Worm (Caenorhabditis elegans) whole organism, L3 larva: ENCODE results near the gene M7.12.
A peak's percentile ranks its signal among the peaks of the same experiment; 100 is the strongest.

Experiments used
- ZK546.5 ChIP-seq: sonication (generic microtip); optimal IDR thresholded peaks from 2 replicates; lab custom pipeline; 2017; ENCODE audit warnings: missing biosample characterization, missing genetic modification characterization
- aly-2 ChIP-seq: fragments of 150-350 bp; optimal IDR thresholded peaks from 2 replicates; lab custom pipeline; 2014; ENCODE audit warnings: missing biosample characterization, missing genetic modification characterization
- ama-1 ChIP-seq: fragments of 150-350 bp; optimal IDR thresholded peaks from 2 replicates; lab custom pipeline; 2018
- ceh-16 ChIP-seq: sonication (generic microtip); optimal IDR thresholded peaks from 2 replicates; lab custom pipeline; 2017; ENCODE audit warnings: missing biosample characterization, missing genetic modification characterization
- ceh-28 ChIP-seq: fragments of 150-350 bp; optimal IDR thresholded peaks from 2 replicates; lab custom pipeline; 2014; ENCODE audit warnings: missing biosample characterization, missing genetic modification reagents, missing genetic modification characterization
- ceh-82 ChIP-seq: fragments of 150-350 bp; optimal IDR thresholded peaks from 2 replicates; lab custom pipeline; 2014; ENCODE audit warnings: missing biosample characterization, missing genetic modification characterization
- ceh-9 ChIP-seq: sonication (generic microtip); optimal IDR thresholded peaks from 2 replicates; lab custom pipeline; 2018; ENCODE audit warnings: missing biosample characterization, missing genetic modification characterization
- daf-12 ChIP-seq: fragments of 150-350 bp; optimal IDR thresholded peaks from 2 replicates; lab custom pipeline; 2014; ENCODE audit warnings: missing biosample characterization, missing genetic modification reagents, missing genetic modification characterization
- egl-5 ChIP-seq: fragments of 150-350 bp; optimal IDR thresholded peaks from 2 replicates; lab custom pipeline; 2017; ENCODE audit warnings: missing biosample characterization, missing genetic modification reagents, missing genetic modification characterization, inconsistent platforms
- elt-1 ChIP-seq: fragments of 150-350 bp; optimal IDR thresholded peaks from 2 replicates; lab custom pipeline; 2014; ENCODE audit warnings: missing biosample characterization, missing genetic modification characterization
- elt-3 ChIP-seq, 3 experiments: fragments of 150-350 bp in 1 of 3; sonication (generic microtip) in 2 of 3; optimal IDR thresholded peaks; 2 replicates in 2 of 3; 4 replicates in 1 of 3; lab custom pipeline; 2014 to 2017; ENCODE audit warnings: missing biosample characterization in 3 of 3, missing genetic modification characterization in 3 of 3
- eor-1 ChIP-seq, 2 experiments: fragments of 150-350 bp; optimal IDR thresholded peaks; 2 replicates each; lab custom pipeline; 2014 to 2018; ENCODE audit warnings: missing biosample characterization in 2 of 2, missing genetic modification characterization in 2 of 2
- fkh-2 ChIP-seq: fragments of 150-350 bp; optimal IDR thresholded peaks from 2 replicates; lab custom pipeline; 2014; ENCODE audit warnings: missing biosample characterization, missing genetic modification reagents, missing genetic modification characterization
- fos-1 ChIP-seq: fragments of 150-350 bp; optimal IDR thresholded peaks from 2 replicates; lab custom pipeline; 2014; ENCODE audit warnings: missing biosample characterization, missing genetic modification characterization
- hmg-11 ChIP-seq: sonication (generic microtip); optimal IDR thresholded peaks from 2 replicates; lab custom pipeline; 2016; ENCODE audit warnings: missing genetic modification characterization, missing compliant biosample characterization
- jun-1 ChIP-seq: fragments of 150-350 bp; optimal IDR thresholded peaks from 2 replicates; lab custom pipeline; 2014; ENCODE audit warnings: missing biosample characterization, missing genetic modification reagents, missing genetic modification characterization
- lin-15B ChIP-seq: fragments of 150-350 bp; optimal IDR thresholded peaks from 2 replicates; lab custom pipeline; 2014; ENCODE audit warnings: missing biosample characterization, missing genetic modification characterization
- lin-39 ChIP-seq: fragments of 150-350 bp; optimal IDR thresholded peaks from 2 replicates; lab custom pipeline; 2018; ENCODE audit warnings: missing biosample characterization, missing genetic modification reagents, missing genetic modification characterization
- lsy-12 ChIP-seq: sonication (generic microtip); optimal IDR thresholded peaks from 2 replicates; lab custom pipeline; 2016; ENCODE audit warnings: mild to moderate bottlenecking, missing genetic modification characterization, missing compliant biosample characterization
- mml-1 ChIP-seq: fragments of 150-350 bp; sonication (generic microtip); optimal IDR thresholded peaks from 3 replicates; lab custom pipeline; 2014; ENCODE audit warnings: missing biosample characterization, missing genetic modification characterization
- nfya-1 ChIP-seq: sonication (generic microtip); optimal IDR thresholded peaks from 2 replicates; lab custom pipeline; 2017; ENCODE audit warnings: missing genetic modification characterization, mild to moderate bottlenecking, missing compliant biosample characterization, antibody characterized with exemption, moderate library complexity; ENCODE audit not compliant: insufficient read depth
- nhr-11 ChIP-seq: fragments of 150-350 bp; optimal IDR thresholded peaks from 2 replicates; lab custom pipeline; 2014; ENCODE audit warnings: missing biosample characterization, missing genetic modification characterization
- nhr-12 ChIP-seq: fragments of 150-350 bp; optimal IDR thresholded peaks from 2 replicates; lab custom pipeline; 2014; ENCODE audit warnings: missing biosample characterization, missing genetic modification characterization
- nhr-23 ChIP-seq: fragments of 150-350 bp; optimal IDR thresholded peaks from 2 replicates; lab custom pipeline; 2014; ENCODE audit warnings: missing biosample characterization, missing genetic modification reagents, missing genetic modification characterization
- nhr-237 ChIP-seq: fragments of 150-350 bp; optimal IDR thresholded peaks from 2 replicates; lab custom pipeline; 2014; ENCODE audit warnings: missing biosample characterization, missing genetic modification characterization
- nhr-25 ChIP-seq: sonication (generic microtip); optimal IDR thresholded peaks from 2 replicates; lab custom pipeline; 2017; ENCODE audit warnings: missing biosample characterization, missing genetic modification characterization
- nhr-28 ChIP-seq: fragments of 150-350 bp; optimal IDR thresholded peaks from 2 replicates; lab custom pipeline; 2014; ENCODE audit warnings: missing biosample characterization, missing genetic modification characterization
- nhr-43 ChIP-seq: sonication (generic microtip); optimal IDR thresholded peaks from 2 replicates; lab custom pipeline; 2016; ENCODE audit warnings: mild to moderate bottlenecking, missing genetic modification characterization, missing compliant biosample characterization; ENCODE audit not compliant: poor library complexity, severe bottlenecking
- nhr-67 ChIP-seq: fragments of 150-350 bp; optimal IDR thresholded peaks from 2 replicates; lab custom pipeline; 2014; ENCODE audit warnings: missing biosample characterization, missing genetic modification characterization
- nhr-76 ChIP-seq: fragments of 150-350 bp; sonication (generic microtip); optimal IDR thresholded peaks from 5 replicates; lab custom pipeline; 2014; ENCODE audit warnings: missing biosample characterization, missing genetic modification characterization
- nhr-77 ChIP-seq: fragments of 150-350 bp; optimal IDR thresholded peaks from 2 replicates; lab custom pipeline; 2014; ENCODE audit warnings: missing biosample characterization, missing genetic modification characterization
- pha-4 ChIP-seq: fragments of 150-350 bp; optimal IDR thresholded peaks from 2 replicates; lab custom pipeline; 2014; ENCODE audit warnings: missing biosample characterization, missing genetic modification reagents, missing genetic modification characterization
- pqm-1 ChIP-seq: fragments of 150-350 bp; optimal IDR thresholded peaks from 2 replicates; lab custom pipeline; 2017; ENCODE audit warnings: missing biosample characterization, missing genetic modification characterization, inconsistent platforms
- sea-2 ChIP-seq: fragments of 150-350 bp; sonication (generic microtip); optimal IDR thresholded peaks from 4 replicates; lab custom pipeline; 2014; ENCODE audit warnings: missing biosample characterization, missing genetic modification reagents, missing genetic modification characterization
- skn-1 ChIP-seq: fragments of 150-350 bp; optimal IDR thresholded peaks from 2 replicates; lab custom pipeline; 2014; ENCODE audit warnings: missing biosample characterization, missing genetic modification characterization
- snpc-4 ChIP-seq: fragments of 150-350 bp; optimal IDR thresholded peaks from 2 replicates; lab custom pipeline; 2014; ENCODE audit warnings: missing biosample characterization, missing genetic modification characterization
- tbx-2 ChIP-seq: sonication (generic microtip); optimal IDR thresholded peaks from 2 replicates; lab custom pipeline; 2016; ENCODE audit warnings: mild to moderate bottlenecking, missing genetic modification characterization, missing compliant biosample characterization
- unc-39 ChIP-seq: sonication (generic microtip); optimal IDR thresholded peaks from 4 replicates; lab custom pipeline; 2017; ENCODE audit warnings: missing biosample characterization, missing genetic modification characterization
- unc-62 ChIP-seq: fragments of 150-350 bp; sonication (generic microtip); optimal IDR thresholded peaks from 4 replicates; lab custom pipeline; 2014; ENCODE audit warnings: missing biosample characterization, missing genetic modification reagents, missing genetic modification characterization
- zag-1 ChIP-seq: fragments of 150-350 bp; optimal IDR thresholded peaks from 2 replicates; lab custom pipeline; 2014; ENCODE audit warnings: missing biosample characterization, missing genetic modification characterization
- ztf-11 ChIP-seq: fragments of 150-350 bp; optimal IDR thresholded peaks from 2 replicates; lab custom pipeline; 2014; ENCODE audit warnings: missing biosample characterization, missing genetic modification characterization
- ztf-4 ChIP-seq: fragments of 150-350 bp; optimal IDR thresholded peaks from 2 replicates; lab custom pipeline; 2014; ENCODE audit warnings: missing biosample characterization, missing genetic modification characterization

M7.12 gene

ce11 chrIV:11124674-11125073 lies 26.9 kb upstream of the M7.12 start, which contains the start of gene spo-11:
TSS of gene spo-11 (minus strand) at chrIV:11124862.
- TF ChIP-seq nhr-67 (tag; lab: Kevin White, UChicago) = no peak
- no peak for TF ChIP-seq egl-5 (tag; lab: Kevin White, UChicago)
- TF ChIP-seq mml-1 (tag; lab: Kevin White, UChicago) = no peak
- no peak for TF ChIP-seq unc-62 (GFP tag; lab: Kevin White, UChicago)
- TF ChIP-seq ztf-4 = no peak
- TF ChIP-seq nhr-12 (tag; lab: Kevin White, UChicago) = no peak
- TF ChIP-seq nfya-1 (tag; lab: Kevin White, UChicago) = no peak
- no peak for TF ChIP-seq ceh-28 (tag; lab: Kevin White, UChicago)
- no peak for TF ChIP-seq skn-1 (tag; lab: Kevin White, UChicago)
- no peak for TF ChIP-seq pha-4 (tag; lab: Kevin White, UChicago)
- no peak for TF ChIP-seq lin-15B
- no peak for TF ChIP-seq hmg-11
- no peak for TF ChIP-seq snpc-4 (tag; lab: Kevin White, UChicago)

ce11 chrIV:11119972-11120562 lies 22.3 kb upstream of the M7.12 start:
- TF ChIP-seq ama-1 (lab: Kevin White, UChicago) (peak; percentile 36), elt-1 (tag; lab: Kevin White, UChicago) (peak; percentile 92), ZK546.5 (tag; lab: Kevin White, UChicago) (no peak), ceh-16 (tag; lab: Kevin White, UChicago) (no peak), ceh-28 (tag; lab: Kevin White, UChicago) (no peak), nfya-1 (tag; lab: Kevin White, UChicago) (peak; percentile 5), lsy-12 (tag; lab: Kevin White, UChicago) (no peak), fos-1 (tag; lab: Kevin White, UChicago) (no peak), nhr-43 (tag; lab: Kevin White, UChicago) (no peak), jun-1 (tag; lab: Kevin White, UChicago) (no peak), nhr-23 (tag; lab: Kevin White, UChicago) (peak; percentile 82), aly-2 (no peak), nhr-28 (tag; lab: Kevin White, UChicago) (no peak), skn-1 (tag; lab: Kevin White, UChicago) (no peak), unc-62 (GFP tag; lab: Kevin White, UChicago) (no peak), tbx-2 (tag; lab: Kevin White, UChicago) (no peak), nhr-237 (no peak), nhr-76 (tag; lab: Kevin White, UChicago) (no peak), nhr-67 (tag; lab: Kevin White, UChicago) (no peak), nhr-11 (no peak), unc-39 (tag; lab: Kevin White, UChicago) (no peak), nhr-77 (tag; lab: Kevin White, UChicago) (no peak), nhr-12 (tag; lab: Kevin White, UChicago) (no peak), elt-3 (tag; optimal IDR thresholded peaks at IDR 0.05; lab: Kevin White, UChicago) (peak in 1 of 3 experiments; percentile 29), egl-5 (tag; lab: Kevin White, UChicago) (no peak), fkh-2 (tag; lab: Kevin White, UChicago) (no peak), pha-4 (tag; lab: Kevin White, UChicago) (peak; percentile 76), hmg-11 (no peak), snpc-4 (tag; lab: Kevin White, UChicago) (no peak), nhr-25 (tag; lab: Kevin White, UChicago) (peak; percentile 58), sea-2 (no peak), pqm-1 (no peak)

ce11 chrIV:11118837-11119491 lies 21.2 kb upstream of the M7.12 start, which contains the start of the genes imp-2 and enpl-1:
TSS of gene imp-2 (minus strand) at chrIV:11118887.
TSS of gene enpl-1 (plus strand) at chrIV:11119298.
- TF ChIP-seq ZK546.5 (tag; lab: Kevin White, UChicago) = no peak
- no peak for TF ChIP-seq nhr-237
- TF ChIP-seq ceh-16 (tag; lab: Kevin White, UChicago) = no peak
- no peak for TF ChIP-seq unc-62 (GFP tag; lab: Kevin White, UChicago)
- peak; percentile 71 for TF ChIP-seq tbx-2 (tag; lab: Kevin White, UChicago)
- no peak for TF ChIP-seq fkh-2 (tag; lab: Kevin White, UChicago)
- peak; percentile 97 for TF ChIP-seq lsy-12 (tag; lab: Kevin White, UChicago)
- TF ChIP-seq ceh-82 (tag; lab: Kevin White, UChicago) = no peak
- TF ChIP-seq elt-1 (tag; lab: Kevin White, UChicago) = peak; percentile 37
- TF ChIP-seq egl-5 (tag; lab: Kevin White, UChicago) = peak; percentile 92
- no peak for TF ChIP-seq sea-2
- peak; percentile 50 for TF ChIP-seq nhr-43 (tag; lab: Kevin White, UChicago)
- TF ChIP-seq aly-2 = no peak
- TF ChIP-seq zag-1 (tag; lab: Kevin White, UChicago) = peak; percentile 50
- peak; percentile 94 for TF ChIP-seq pha-4 (tag; lab: Kevin White, UChicago)
- TF ChIP-seq nfya-1 (tag; lab: Kevin White, UChicago) = peak; percentile 100
- peak; percentile 41 for TF ChIP-seq nhr-25 (tag; lab: Kevin White, UChicago)
- TF ChIP-seq ceh-9 = no peak
- TF ChIP-seq nhr-11 = peak; percentile 18
- no peak for TF ChIP-seq daf-12
- peak; percentile 86 for TF ChIP-seq jun-1 (tag; lab: Kevin White, UChicago)
- no peak for TF ChIP-seq mml-1 (tag; lab: Kevin White, UChicago)
- TF ChIP-seq unc-39 (tag; lab: Kevin White, UChicago) = no peak
- TF ChIP-seq skn-1 (tag; lab: Kevin White, UChicago) = peak; percentile 76
- no peak for TF ChIP-seq fos-1 (tag; lab: Kevin White, UChicago)
- no peak for TF ChIP-seq nhr-77 (tag; lab: Kevin White, UChicago)
- peak; percentile 97 for TF ChIP-seq lin-39
- no peak for TF ChIP-seq nhr-28 (tag; lab: Kevin White, UChicago)
- TF ChIP-seq ama-1 (lab: Kevin White, UChicago) = peak; percentile 42
- TF ChIP-seq eor-1 (tag; optimal IDR thresholded peaks at IDR 0.05; lab: Kevin White, UChicago) = no peak
- peak; percentile 89 for TF ChIP-seq hmg-11
- no peak for TF ChIP-seq nhr-12 (tag; lab: Kevin White, UChicago)
- TF ChIP-seq ztf-11 (tag; lab: Kevin White, UChicago) = no peak
